Fruit fly (Drosophila melanogaster) whole organism, embryonic: ENCODE measurements around the gene CG7912.

Experiments used
- CG11093 ChIP-seq: fragments of 200-800 bp; sonication (Bioruptor generic); IDR thresholded peaks from 3 replicates; pipeline ENCODE4 v1.3.6; 2022; ENCODE audit warnings: missing biosample characterization, missing genetic modification characterization
- CG11456 ChIP-seq: fragments of 200-800 bp; sonication (Bioruptor generic); IDR thresholded peaks from 3 replicates; pipeline ENCODE4 v1.3.6; 2022; ENCODE audit warnings: missing biosample characterization, missing genetic modification characterization
- CG11723 ChIP-seq: fragments of 200-800 bp; sonication (Bioruptor generic); optimal IDR thresholded peaks from 2 replicates; lab custom pipeline; 2017; ENCODE audit warnings: missing biosample characterization, mild to moderate bottlenecking, missing genetic modification characterization
- CG13287 ChIP-seq: fragments of 200-800 bp; sonication (Bioruptor generic); IDR thresholded peaks from 2 replicates; pipeline ENCODE4 v1.3.6; 2022; ENCODE audit warnings: missing biosample characterization, missing genetic modification characterization; ENCODE audit not compliant: partially characterized antibody
- CG14710 ChIP-seq: fragments of 200-800 bp; sonication (Bioruptor generic); optimal IDR thresholded peaks from 3 replicates; lab custom pipeline; 2019; ENCODE audit warnings: missing biosample characterization, mild to moderate bottlenecking, missing genetic modification characterization, moderate library complexity
- CG15696 ChIP-seq: fragments of 200-800 bp; sonication (Bioruptor generic); optimal IDR thresholded peaks from 2 replicates; lab custom pipeline; 2019; ENCODE audit warnings: missing biosample characterization, mild to moderate bottlenecking, missing genetic modification characterization, moderate library complexity
- CG1603 ChIP-seq: fragments of 200-800 bp; sonication (Bioruptor generic); optimal IDR thresholded peaks from 2 replicates; lab custom pipeline; 2019; ENCODE audit warnings: missing biosample characterization, mild to moderate bottlenecking, missing genetic modification characterization, moderate library complexity
- CG18476 ChIP-seq: fragments of 200-800 bp; sonication (Bioruptor generic); optimal IDR thresholded peaks from 2 replicates; lab custom pipeline; 2016; ENCODE audit warnings: missing biosample characterization, mild to moderate bottlenecking, missing genetic modification characterization
- CG2678 ChIP-seq: fragments of 200-800 bp; sonication (Bioruptor generic); optimal IDR thresholded peaks from 3 replicates; lab custom pipeline; 2019; ENCODE audit warnings: missing biosample characterization, mild to moderate bottlenecking, missing genetic modification characterization, moderate library complexity
- CG2875 ChIP-seq: fragments of 200-800 bp; sonication (Bioruptor generic); optimal IDR thresholded peaks from 2 replicates; lab custom pipeline; 2017; ENCODE audit warnings: missing biosample characterization, mild to moderate bottlenecking, missing genetic modification characterization, missing genetic modification reagents
- CG30431 ChIP-seq: fragments of 200-800 bp; sonication (Bioruptor generic); optimal IDR thresholded peaks from 2 replicates; lab custom pipeline; 2017; ENCODE audit warnings: missing biosample characterization, missing genetic modification characterization
- CG33557 ChIP-seq: fragments of 200-800 bp; sonication (Bioruptor generic); optimal IDR thresholded peaks from 2 replicates; lab custom pipeline; 2019; ENCODE audit warnings: missing biosample characterization, mild to moderate bottlenecking, missing genetic modification characterization, moderate library complexity
- CG3838 ChIP-seq: fragments of 200-800 bp; sonication (Bioruptor generic); optimal IDR thresholded peaks from 3 replicates; lab custom pipeline; 2016; ENCODE audit warnings: missing biosample characterization, missing genetic modification characterization
- CG4820 ChIP-seq: fragments of 200-800 bp; sonication (Bioruptor generic); optimal IDR thresholded peaks from 3 replicates; lab custom pipeline; 2016; ENCODE audit warnings: missing biosample characterization, missing genetic modification characterization
- CG6272 ChIP-seq: fragments of 200-800 bp; sonication (Bioruptor generic); IDR thresholded peaks from 2 replicates; pipeline ENCODE4 v1.3.6; 2022; ENCODE audit warnings: missing biosample characterization, missing genetic modification characterization
- CG6765 ChIP-seq: fragments of 200-800 bp; sonication (Bioruptor generic); optimal IDR thresholded peaks from 3 replicates; lab custom pipeline; 2017; ENCODE audit warnings: missing biosample characterization, mild to moderate bottlenecking, missing genetic modification characterization
- CrebB ChIP-seq: fragments of 200-800 bp; sonication (Bioruptor generic); optimal IDR thresholded peaks from 3 replicates; lab custom pipeline; 2018; ENCODE audit warnings: missing biosample characterization, mild to moderate bottlenecking, missing genetic modification characterization
- Dbx ChIP-seq: fragments of 200-800 bp; sonication (Bioruptor generic); IDR thresholded peaks from 3 replicates; pipeline ENCODE4 v1.3.6; 2022; ENCODE audit warnings: missing biosample characterization, missing genetic modification characterization
- Dip2 ChIP-seq: fragments of 200-800 bp; sonication (Bioruptor generic); IDR thresholded peaks from 2 replicates; pipeline ENCODE4 v1.3.6; 2022; ENCODE audit warnings: missing biosample characterization, missing genetic modification characterization
- Drgx ChIP-seq: fragments of 200-800 bp; sonication (Bioruptor generic); IDR thresholded peaks from 2 replicates; pipeline ENCODE4 v1.3.6; 2022; ENCODE audit warnings: missing biosample characterization, missing genetic modification characterization
- E2f2 ChIP-seq: fragments of 200-800 bp; sonication (Bioruptor generic); IDR thresholded peaks from 2 replicates; pipeline ENCODE4 v1.3.6; 2022; ENCODE audit warnings: missing biosample characterization, missing genetic modification characterization
- H15 ChIP-seq: fragments of 200-800 bp; sonication (Bioruptor generic); IDR thresholded peaks from 3 replicates; pipeline ENCODE4 v1.3.6; 2022; ENCODE audit warnings: missing biosample characterization, missing genetic modification characterization
- HHEX ChIP-seq: fragments of 200-800 bp; sonication (Bioruptor generic); optimal IDR thresholded peaks from 3 replicates; lab custom pipeline; 2017; ENCODE audit warnings: missing biosample characterization, mild to moderate bottlenecking, missing genetic modification characterization, missing genetic modification reagents
- HLH4C ChIP-seq: fragments of 200-800 bp; sonication (Bioruptor generic); IDR thresholded peaks from 3 replicates; pipeline ENCODE4 v1.3.6; 2022; ENCODE audit warnings: missing biosample characterization, missing genetic modification characterization; ENCODE audit not compliant: partially characterized antibody
- Lhr ChIP-seq: fragments of 200-800 bp; sonication (Bioruptor generic); optimal IDR thresholded peaks from 3 replicates; lab custom pipeline; 2017; ENCODE audit warnings: mild to moderate bottlenecking, missing biosample characterization, missing genetic modification reagents, missing genetic modification characterization
- Mad ChIP-seq: fragments of 200-800 bp; sonication (Bioruptor generic); optimal IDR thresholded peaks from 2 replicates; lab custom pipeline; 2016; ENCODE audit warnings: missing biosample characterization, missing genetic modification characterization
- Mes4 ChIP-seq: fragments of 200-800 bp; sonication (Bioruptor generic); optimal IDR thresholded peaks from 2 replicates; lab custom pipeline; 2016; ENCODE audit warnings: missing biosample characterization, missing genetic modification characterization
- NC2β ChIP-seq: fragments of 200-800 bp; sonication (Bioruptor generic); optimal IDR thresholded peaks from 2 replicates; lab custom pipeline; 2016; ENCODE audit warnings: missing biosample characterization, missing genetic modification characterization
- Sox102F ChIP-seq: fragments of 200-800 bp; sonication (Bioruptor generic); optimal IDR thresholded peaks from 2 replicates; lab custom pipeline; 2018; ENCODE audit warnings: missing biosample characterization, mild to moderate bottlenecking, missing genetic modification characterization, moderate library complexity
- Spps ChIP-seq: fragments of 200-800 bp; sonication (Bioruptor generic); optimal IDR thresholded peaks from 2 replicates; lab custom pipeline; 2018; ENCODE audit warnings: missing biosample characterization, mild to moderate bottlenecking, missing genetic modification characterization
- TFAM ChIP-seq: fragments of 200-800 bp; sonication (Bioruptor generic); optimal IDR thresholded peaks from 2 replicates; lab custom pipeline; 2017; ENCODE audit warnings: missing biosample characterization, missing genetic modification characterization, inconsistent platforms
- Vsx1 ChIP-seq: fragments of 200-800 bp; sonication (Bioruptor generic); optimal IDR thresholded peaks from 2 replicates; lab custom pipeline; 2017; ENCODE audit warnings: missing biosample characterization, mild to moderate bottlenecking, missing genetic modification characterization, missing genetic modification reagents
- ab ChIP-seq: fragments of 200-800 bp; sonication (Bioruptor generic); optimal IDR thresholded peaks from 2 replicates; lab custom pipeline; 2016; ENCODE audit warnings: missing biosample characterization, missing genetic modification characterization
- ac ChIP-seq: fragments of 200-800 bp; sonication (Bioruptor generic); optimal IDR thresholded peaks from 3 replicates; lab custom pipeline; 2017; ENCODE audit warnings: missing biosample characterization, mild to moderate bottlenecking, missing genetic modification characterization
- bsh ChIP-seq, 2 experiments: fragments of 200-800 bp; sonication (Bioruptor generic); optimal IDR thresholded peaks; 2 replicates each; lab custom pipeline; 2017 to 2018; ENCODE audit warnings: mild to moderate bottlenecking in 2 of 2, missing biosample characterization in 2 of 2, missing genetic modification characterization in 2 of 2, moderate library complexity in 1 of 2
- gcm2 ChIP-seq: fragments of 200-800 bp; sonication (Bioruptor generic); optimal IDR thresholded peaks from 2 replicates; lab custom pipeline; 2016; ENCODE audit warnings: missing biosample characterization, missing genetic modification characterization
- gfzf ChIP-seq: fragments of 200-800 bp; sonication (Bioruptor generic); optimal IDR thresholded peaks from 2 replicates; lab custom pipeline; 2016; ENCODE audit warnings: missing biosample characterization, mild to moderate bottlenecking, missing genetic modification characterization, moderate library complexity
- h ChIP-seq: fragments of >200 bp; optimal IDR thresholded peaks from 2 replicates; lab custom pipeline; 2017
- hkb ChIP-seq, 2 experiments: fragments of 200-800 bp in 1 of 2; fragments of >200 bp in 1 of 2; sonication (Bioruptor generic) in 1 of 2; IDR thresholded peaks in 1 of 2; optimal IDR thresholded peaks in 1 of 2; 2 replicates each; pipeline versions ENCODE4 v1.3.6 to Lab custom; 2017 to 2022; ENCODE audit warnings: missing biosample characterization in 1 of 2, missing genetic modification characterization in 1 of 2
- jigr1 ChIP-seq: fragments of 200-800 bp; sonication (Bioruptor generic); IDR thresholded peaks from 3 replicates; pipeline ENCODE4 v1.3.6; 2022; ENCODE audit warnings: missing biosample characterization, missing genetic modification characterization
- kni ChIP-seq: fragments of 200-800 bp; sonication (Bioruptor generic); optimal IDR thresholded peaks from 3 replicates; lab custom pipeline; 2017; ENCODE audit warnings: mild to moderate bottlenecking, missing biosample characterization, missing genetic modification reagents, missing genetic modification characterization
- lola ChIP-seq, 3 experiments: fragments of >200 bp in 2 of 3; fragments of 200-800 bp in 1 of 3; sonication (Bioruptor generic) in 1 of 3; optimal IDR thresholded peaks; 2 replicates each; lab custom pipeline; 2017 to 2019; ENCODE audit warnings: missing biosample characterization in 3 of 3, missing genetic modification characterization in 3 of 3, mild to moderate bottlenecking in 1 of 3, moderate library complexity in 1 of 3
- nmo ChIP-seq: fragments of 200-800 bp; sonication (Bioruptor generic); optimal IDR thresholded peaks from 2 replicates; lab custom pipeline; 2018; ENCODE audit warnings: missing biosample characterization, mild to moderate bottlenecking, missing genetic modification characterization, moderate library complexity
- odd ChIP-seq: fragments of 200-800 bp; sonication (Bioruptor generic); optimal IDR thresholded peaks from 2 replicates; lab custom pipeline; 2017; ENCODE audit warnings: missing biosample characterization, mild to moderate bottlenecking, missing genetic modification characterization
- sisA ChIP-seq: fragments of 200-800 bp; sonication (Bioruptor generic); IDR thresholded peaks from 2 replicates; pipeline ENCODE4 v1.3.6; 2022; ENCODE audit warnings: missing biosample characterization, missing genetic modification characterization
- sr ChIP-seq: fragments of 200-800 bp; sonication (Bioruptor generic); IDR thresholded peaks from 3 replicates; pipeline ENCODE4 v1.3.6; 2022; ENCODE audit warnings: missing biosample characterization, missing genetic modification characterization
- stc ChIP-seq: fragments of 200-800 bp; sonication (Bioruptor generic); IDR thresholded peaks from 2 replicates; pipeline ENCODE4 v1.3.6; 2022; ENCODE audit warnings: missing biosample characterization, missing genetic modification characterization
- twi ChIP-seq: fragments of 200-800 bp; optimal IDR thresholded peaks from 2 replicates; lab custom pipeline; 2019; ENCODE audit warnings: missing biosample characterization, mild to moderate bottlenecking, missing genetic modification characterization, moderate library complexity

CG7912 gene

DNA sequence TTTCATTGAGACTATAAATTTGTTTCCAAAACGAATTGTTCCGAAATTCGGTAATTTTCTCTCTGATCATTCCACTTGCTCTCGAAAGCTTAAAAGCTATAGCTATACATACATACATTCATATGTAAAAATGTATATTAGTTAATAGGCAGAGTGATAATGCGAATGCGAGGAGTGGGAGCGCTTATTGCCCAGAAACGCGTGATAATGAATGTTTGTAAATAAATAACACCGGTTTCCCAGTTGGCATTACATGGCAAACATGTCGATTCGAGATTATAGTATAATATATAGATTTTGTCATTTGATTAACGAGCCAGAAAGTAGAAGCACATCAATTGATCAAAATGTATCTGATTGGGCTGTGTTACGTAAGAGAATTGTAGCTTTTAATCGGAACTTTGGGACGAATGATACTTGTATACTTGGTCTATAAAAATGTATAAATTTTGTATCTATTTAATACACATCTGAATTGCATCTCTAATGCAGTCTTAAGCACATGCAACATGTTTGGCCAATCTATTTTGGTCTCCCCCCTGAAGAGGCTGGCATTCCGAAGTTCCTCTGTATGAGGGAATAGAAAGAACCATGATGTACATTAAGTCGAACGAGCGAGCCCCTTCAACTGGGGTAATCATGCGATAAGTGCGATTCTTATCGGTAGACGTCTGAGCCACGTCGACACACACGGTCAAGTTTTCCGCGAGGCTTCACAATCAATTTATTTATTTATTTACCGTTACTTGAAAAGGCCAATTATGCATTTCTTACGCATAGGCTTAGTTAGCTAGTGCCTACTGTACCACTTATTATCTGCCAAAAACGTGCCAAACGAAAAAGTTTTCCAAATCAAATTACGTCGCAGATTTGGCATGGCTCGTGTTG, 3.9 kb upstream of the CG7912 start (continued):
- TF ChIP-seq CG6272 (GFP tag; lab: Robert Waterston, UW) (no peak), twi (tag; lab: Kevin White, UChicago) (no peak), CG18476 (no peak), CG1603 (tag; lab: Kevin White, UChicago) (no peak), odd (GFP tag; lab: Kevin White, UChicago) (no peak), CG30431 (GFP tag; lab: Kevin White, UChicago) (no peak), kni (GFP tag; lab: Kevin White, UChicago) (no peak), Spps (tag; lab: Kevin White, UChicago) (no peak), Dbx (peak; percentile 33; the same call in 1 of the 3 replicates), jigr1 (GFP tag; lab: Robert Waterston, UW) (no peak), gfzf (GFP tag; lab: Kevin White, UChicago) (no peak), NC2β (GFP tag; lab: Kevin White, UChicago) (no peak), Lhr (GFP tag; lab: Kevin White, UChicago) (no peak), Vsx1 (peak; percentile 20), CG15696 (tag; lab: Kevin White, UChicago) (no peak), HHEX (no peak), Mes4 (GFP tag; lab: Kevin White, UChicago) (no peak), Sox102F (GFP tag; lab: Kevin White, UChicago) (no peak), TFAM (no peak), CG14710 (tag; lab: Kevin White, UChicago) (no peak), CG13287 (GFP tag; lab: Robert Waterston, UW) (no peak), CG2875 (GFP tag; lab: Kevin White, UChicago) (no peak), Dip2 (GFP tag; lab: Robert Waterston, UW) (no peak), h (no peak), bsh (GFP tag; optimal IDR thresholded peaks at IDR 0.05; lab: Kevin White, UChicago) (no peak), hkb (optimal IDR thresholded peaks at IDR 0.05; lab: Kevin White, UChicago) (no peak), hkb (GFP tag; IDR thresholded peaks at IDR 0.05; lab: Robert Waterston, UW) (peak; percentile 47), ac (GFP tag; lab: Kevin White, UChicago) (no peak), stc (GFP tag; lab: Robert Waterston, UW) (0 out of 2 replicates have a peak, but pooled peaks have one; percentile 25), E2f2 (GFP tag; lab: Robert Waterston, UW) (no peak), sr (GFP tag; lab: Robert Waterston, UW) (no peak), nmo (GFP tag; lab: Kevin White, UChicago) (no peak), CG11093 (GFP tag; lab: Robert Waterston, UW) (no peak), CG33557 (GFP tag; lab: Kevin White, UChicago) (no peak), CG4820 (GFP tag; lab: Kevin White, UChicago) (no peak), gcm2 (GFP tag; lab: Kevin White, UChicago) (no peak), Drgx (GFP tag; lab: Robert Waterston, UW) (peak; percentile 59), CG3838 (GFP tag; lab: Kevin White, UChicago) (no peak), CrebB (tag; lab: Kevin White, UChicago) (no peak), CG6765 (GFP tag; lab: Kevin White, UChicago) (peak; percentile 31), CG11723 (GFP tag; lab: Kevin White, UChicago) (no peak), Mad (GFP tag; lab: Kevin White, UChicago) (no peak), ab (GFP tag; lab: Kevin White, UChicago) (no peak), HLH4C (no peak), H15 (GFP tag; lab: Robert Waterston, UW) (no peak), sisA (GFP tag; lab: Robert Waterston, UW) (no peak; the same call in 1 of the 2 replicates), lola (GFP tag; optimal IDR thresholded peaks at IDR 0.05; lab: Kevin White, UChicago) (no peak), CG2678 (tag; lab: Kevin White, UChicago) (peak; percentile 49), CG11456 (no peak)
